Fruit fly (Drosophila melanogaster): Measurements from ENCODE around the gene rush.

- TF ChIP-seq Snoo (tag; optimal IDR thresholded peaks at IDR 0.05) (no peak), CG8159 (tag; optimal IDR thresholded peaks at IDR 0.05) (no peak)
Observed at dm6 chrX:1469717-1470116, 8.6 kb upstream of the rush start, which contains the start of gene CG32808.

Data from whole organism, pupa.